Fruit fly (Drosophila melanogaster) whole organism, embryonic: Measurements from ENCODE around the gene CG4586.

Experiments
- Atf-2 ChIP-seq: fragments of 200-800 bp; sonication (Bioruptor generic); optimal IDR thresholded peaks from 2 replicates; lab custom pipeline; 2016; ENCODE audit warnings: missing biosample characterization, missing genetic modification characterization
- Atf6 ChIP-seq: fragments of 200-800 bp; sonication (Bioruptor generic); IDR thresholded peaks from 2 replicates; pipeline ENCODE4 v1.3.6; 2022; ENCODE audit warnings: missing biosample characterization, missing genetic modification characterization
- Awh ChIP-seq: fragments of 200-800 bp; sonication (Bioruptor generic); IDR thresholded peaks from 2 replicates; pipeline ENCODE4, ENCODE4 v1.3.6; 2022; ENCODE audit warnings: missing biosample characterization, missing genetic modification characterization
- CG11456 ChIP-seq: fragments of 200-800 bp; sonication (Bioruptor generic); IDR thresholded peaks from 3 replicates; pipeline ENCODE4 v1.3.6; 2022; ENCODE audit warnings: missing biosample characterization, missing genetic modification characterization
- CG12071 ChIP-seq: fragments of 200-800 bp; sonication (Bioruptor generic); optimal IDR thresholded peaks from 3 replicates; lab custom pipeline; 2018; ENCODE audit warnings: missing biosample characterization, mild to moderate bottlenecking, missing genetic modification characterization
- CG13624 ChIP-seq: fragments of 200-800 bp; sonication (Bioruptor generic); optimal IDR thresholded peaks from 2 replicates; lab custom pipeline; 2016; ENCODE audit warnings: missing biosample characterization, missing genetic modification characterization
- CG14441 ChIP-seq: fragments of 200-800 bp; sonication (Bioruptor generic); IDR thresholded peaks from 2 replicates; pipeline ENCODE4 v1.3.6; 2022; ENCODE audit warnings: missing biosample characterization, missing genetic modification characterization
- CG14860 ChIP-seq: fragments of 200-800 bp; sonication (Bioruptor generic); IDR thresholded peaks from 3 replicates; pipeline ENCODE4 v1.3.6; 2022; ENCODE audit warnings: missing biosample characterization, missing genetic modification characterization; ENCODE audit not compliant: partially characterized antibody
- CG15269 ChIP-seq: fragments of 200-800 bp; sonication (Bioruptor generic); optimal IDR thresholded peaks from 2 replicates; lab custom pipeline; 2018; ENCODE audit warnings: missing biosample characterization, mild to moderate bottlenecking, missing genetic modification characterization, moderate library complexity
- CG1602 ChIP-seq: fragments of 200-800 bp; sonication (Bioruptor generic); optimal IDR thresholded peaks from 3 replicates; lab custom pipeline; 2016; ENCODE audit warnings: missing biosample characterization, missing genetic modification characterization
- CG16815 ChIP-seq: fragments of 200-800 bp; sonication (Bioruptor generic); optimal IDR thresholded peaks from 3 replicates; lab custom pipeline; 2017; ENCODE audit warnings: missing biosample characterization, mild to moderate bottlenecking, missing genetic modification characterization
- CG1832 ChIP-seq: fragments of 200-800 bp; sonication (Bioruptor generic); optimal IDR thresholded peaks from 2 replicates; lab custom pipeline; 2017; ENCODE audit warnings: missing biosample characterization, mild to moderate bottlenecking, missing genetic modification characterization, inconsistent platforms
- CG2129 ChIP-seq: fragments of 200-800 bp; sonication (Bioruptor generic); IDR thresholded peaks from 2 replicates; pipeline ENCODE4 v1.3.6; 2022; ENCODE audit warnings: missing biosample characterization, missing genetic modification characterization; ENCODE audit not compliant: partially characterized antibody
- CG2199 ChIP-seq: fragments of 200-800 bp; sonication (Bioruptor generic); IDR thresholded peaks from 3 replicates; pipeline ENCODE4 v1.3.6; 2022; ENCODE audit warnings: missing biosample characterization, missing genetic modification characterization
- CG3281 ChIP-seq: fragments of 200-800 bp; sonication (Bioruptor generic); optimal IDR thresholded peaks from 3 replicates; lab custom pipeline; 2017; ENCODE audit warnings: missing biosample characterization, mild to moderate bottlenecking, missing genetic modification characterization
- CG42726 ChIP-seq: fragments of 200-800 bp; sonication (Bioruptor generic); IDR thresholded peaks from 2 replicates; pipeline ENCODE4 v1.3.6; 2022; ENCODE audit warnings: missing biosample characterization, missing genetic modification characterization; ENCODE audit not compliant: partially characterized antibody
- CG4730 ChIP-seq: fragments of 200-800 bp; sonication (Bioruptor generic); IDR thresholded peaks from 2 replicates; pipeline ENCODE4 v1.3.6; 2022; ENCODE audit warnings: missing biosample characterization, missing genetic modification characterization
- CG5245 ChIP-seq: fragments of 200-800 bp; sonication (Bioruptor generic); optimal IDR thresholded peaks from 3 replicates; lab custom pipeline; 2016; ENCODE audit warnings: missing biosample characterization, missing genetic modification characterization
- CG6654 ChIP-seq: fragments of 200-800 bp; sonication (Bioruptor generic); optimal IDR thresholded peaks from 2 replicates; lab custom pipeline; 2017; ENCODE audit warnings: missing biosample characterization, mild to moderate bottlenecking, missing genetic modification characterization
- CG6765 ChIP-seq: fragments of 200-800 bp; sonication (Bioruptor generic); optimal IDR thresholded peaks from 3 replicates; lab custom pipeline; 2017; ENCODE audit warnings: missing biosample characterization, mild to moderate bottlenecking, missing genetic modification characterization
- CG6813 ChIP-seq: fragments of 200-800 bp; sonication (Bioruptor generic); optimal IDR thresholded peaks from 2 replicates; lab custom pipeline; 2017; ENCODE audit warnings: missing biosample characterization, missing genetic modification characterization, mild to moderate bottlenecking, moderate library complexity, missing genetic modification reagents
- CG7357 ChIP-seq: fragments of 200-800 bp; sonication (Bioruptor generic); IDR thresholded peaks from 3 replicates; pipeline ENCODE4 v1.3.6; 2022; ENCODE audit warnings: missing biosample characterization, missing genetic modification characterization
- CG7745 ChIP-seq: fragments of 200-800 bp; sonication (Bioruptor generic); optimal IDR thresholded peaks from 2 replicates; lab custom pipeline; 2018; ENCODE audit warnings: missing biosample characterization, mild to moderate bottlenecking, missing genetic modification characterization, moderate library complexity
- CG8765 ChIP-seq: fragments of 200-800 bp; sonication (Bioruptor generic); IDR thresholded peaks from 2 replicates; pipeline ENCODE4 v1.3.6; 2022; ENCODE audit warnings: missing biosample characterization, missing genetic modification characterization
- CG9727 ChIP-seq: fragments of 200-800 bp; sonication (Bioruptor generic); optimal IDR thresholded peaks from 3 replicates; lab custom pipeline; 2017; ENCODE audit warnings: missing biosample characterization, mild to moderate bottlenecking, missing genetic modification characterization
- CG9817 ChIP-seq: fragments of 200-800 bp; sonication (Bioruptor generic); optimal IDR thresholded peaks from 2 replicates; lab custom pipeline; 2018; ENCODE audit warnings: missing biosample characterization, mild to moderate bottlenecking, missing genetic modification characterization, moderate library complexity
- Jarid2 ChIP-seq: fragments of 200-800 bp; sonication (Bioruptor generic); optimal IDR thresholded peaks from 3 replicates; lab custom pipeline; 2017; ENCODE audit warnings: mild to moderate bottlenecking, missing biosample characterization, missing genetic modification reagents, missing genetic modification characterization
- Mad ChIP-seq: fragments of 200-800 bp; sonication (Bioruptor generic); optimal IDR thresholded peaks from 2 replicates; lab custom pipeline; 2016; ENCODE audit warnings: missing biosample characterization, missing genetic modification characterization
- NK7.1 ChIP-seq: fragments of 200-800 bp; sonication (Bioruptor generic); optimal IDR thresholded peaks from 3 replicates; lab custom pipeline; 2016; ENCODE audit warnings: missing biosample characterization, missing genetic modification characterization
- ase ChIP-seq: fragments of 200-800 bp; sonication (Bioruptor generic); IDR thresholded peaks from 3 replicates; pipeline ENCODE4 v1.3.6; 2022; ENCODE audit warnings: missing biosample characterization, missing genetic modification characterization
- chinmo ChIP-seq: fragments of 200-800 bp; sonication (Bioruptor generic); IDR thresholded peaks from 4 replicates; pipeline ENCODE4 v1.3.6; 2022; ENCODE audit warnings: missing biosample characterization, missing genetic modification characterization; ENCODE audit not compliant: partially characterized antibody
- chn ChIP-seq: fragments of 200-800 bp; sonication (Bioruptor generic); optimal IDR thresholded peaks from 2 replicates; lab custom pipeline; 2016; ENCODE audit warnings: missing biosample characterization, missing genetic modification characterization
- crc ChIP-seq: fragments of 200-800 bp; sonication (Bioruptor generic); optimal IDR thresholded peaks from 2 replicates; lab custom pipeline; 2016; ENCODE audit warnings: missing biosample characterization, missing genetic modification characterization
- cwo ChIP-seq: fragments of 200-800 bp; sonication (Bioruptor generic); optimal IDR thresholded peaks from 3 replicates; lab custom pipeline; 2017; ENCODE audit warnings: missing biosample characterization, missing genetic modification characterization, mild to moderate bottlenecking, moderate library complexity, missing genetic modification reagents
- dati ChIP-seq: fragments of 200-800 bp; sonication (Bioruptor generic); IDR thresholded peaks from 2 replicates; pipeline ENCODE4 v1.3.6; 2022; ENCODE audit warnings: missing biosample characterization, missing genetic modification characterization
- fd3F ChIP-seq: fragments of 200-800 bp; sonication (Bioruptor generic); optimal IDR thresholded peaks from 2 replicates; lab custom pipeline; 2018; ENCODE audit warnings: missing biosample characterization, mild to moderate bottlenecking, missing genetic modification characterization, moderate library complexity
- fd64A ChIP-seq: fragments of 200-800 bp; sonication (Bioruptor generic); optimal IDR thresholded peaks from 3 replicates; lab custom pipeline; 2018; ENCODE audit warnings: missing biosample characterization, mild to moderate bottlenecking, missing genetic modification characterization
- ham ChIP-seq: fragments of 200-800 bp; sonication (Bioruptor generic); IDR thresholded peaks from 2 replicates; pipeline ENCODE4 v1.3.6; 2022; ENCODE audit warnings: missing biosample characterization, missing genetic modification characterization
- lov ChIP-seq, 2 experiments: fragments of 200-800 bp in 1 of 2; fragments of >200 bp in 1 of 2; sonication (Bioruptor generic) in 1 of 2; IDR thresholded peaks in 1 of 2; optimal IDR thresholded peaks in 1 of 2; 2 replicates in 1 of 2; 3 replicates in 1 of 2; pipeline versions ENCODE4 v1.3.6 to Lab custom; 2017 to 2022; ENCODE audit warnings: missing biosample characterization in 1 of 2, missing genetic modification characterization in 1 of 2
- sd ChIP-seq: fragments of 200-800 bp; sonication (Bioruptor generic); optimal IDR thresholded peaks from 3 replicates; lab custom pipeline; 2018; ENCODE audit warnings: missing biosample characterization, mild to moderate bottlenecking, missing genetic modification characterization, moderate library complexity
- sens ChIP-seq: fragments of 200-800 bp; sonication (Bioruptor generic); peaks from one replicate; lab custom pipeline; 2016; ENCODE audit warnings: missing biosample characterization, missing genetic modification characterization
- sens-2 ChIP-seq: fragments of 200-800 bp; sonication (Bioruptor generic); IDR thresholded peaks from 2 replicates; pipeline ENCODE4 v1.3.6; 2022; ENCODE audit warnings: missing biosample characterization, missing genetic modification characterization
- sima ChIP-seq: fragments of 200-800 bp; sonication (Bioruptor generic); optimal IDR thresholded peaks from 2 replicates; lab custom pipeline; 2016; ENCODE audit warnings: missing biosample characterization, missing genetic modification characterization
- sisA ChIP-seq: fragments of 200-800 bp; sonication (Bioruptor generic); IDR thresholded peaks from 2 replicates; pipeline ENCODE4 v1.3.6; 2022; ENCODE audit warnings: missing biosample characterization, missing genetic modification characterization
- slp2 ChIP-seq: fragments of 200-800 bp; sonication (Bioruptor generic); optimal IDR thresholded peaks from 2 replicates; lab custom pipeline; 2016; ENCODE audit warnings: missing biosample characterization, missing genetic modification characterization
- sna ChIP-seq: fragments of 200-800 bp; sonication (Bioruptor generic); IDR thresholded peaks from 2 replicates; pipeline ENCODE4 v1.3.6; 2022; ENCODE audit warnings: missing biosample characterization, missing genetic modification characterization; ENCODE audit not compliant: partially characterized antibody
- zen2 ChIP-seq: fragments of 200-800 bp; sonication (Bioruptor generic); IDR thresholded peaks from 3 replicates; pipeline ENCODE4 v1.3.6; 2022; ENCODE audit warnings: missing biosample characterization, missing genetic modification characterization; ENCODE audit not compliant: partially characterized antibody

Gene CG4586

dm6 chrX:7013320-7014214 is 43.8 kb downstream of the CG4586 start, which contains the start of the genes CG3032 and CG4593 (continued):
- TF ChIP-seq CG14441 (GFP tag; lab: Robert Waterston, UW) = peak; percentile 94
- peak; percentile 88 for TF ChIP-seq Atf6 (GFP tag; lab: Robert Waterston, UW)
- peak; percentile 92 for TF ChIP-seq sens (GFP tag; lab: Kevin White, UChicago)
- peak; percentile 73 for TF ChIP-seq CG16815
- peak; percentile 72 for TF ChIP-seq chn (GFP tag; lab: Kevin White, UChicago)
- TF ChIP-seq CG3281 (GFP tag; lab: Kevin White, UChicago) = peak; percentile 81
- TF ChIP-seq CG42726 (GFP tag; lab: Robert Waterston, UW) = no peak
- TF ChIP-seq sd = peak; percentile 94
- TF ChIP-seq CG1832 = no peak
- TF ChIP-seq Jarid2 (GFP tag; lab: Kevin White, UChicago) = no peak
- peak; percentile 63 for TF ChIP-seq sens-2 (GFP tag; lab: Robert Waterston, UW)
- peak; percentile 79; the same call in 1 of the 3 replicates for TF ChIP-seq CG7357 (GFP tag; lab: Robert Waterston, UW)
- TF ChIP-seq Awh (GFP tag; lab: Robert Waterston, UW) = peak; percentile 85
- peak; percentile 56 for TF ChIP-seq NK7.1 (GFP tag; lab: Kevin White, UChicago)
- peak; percentile 30 for TF ChIP-seq CG6813 (GFP tag; lab: Kevin White, UChicago)
- peak; percentile 70 for TF ChIP-seq CG9727 (GFP tag; lab: Kevin White, UChicago)
- peak; percentile 70 for TF ChIP-seq CG12071
- TF ChIP-seq CG2199 (GFP tag; lab: Robert Waterston, UW) = no peak
- TF ChIP-seq ham (GFP tag; lab: Robert Waterston, UW) = no peak; the same call in 1 of the 2 replicates
- TF ChIP-seq CG14860 (GFP tag; lab: Robert Waterston, UW) = no peak
- no peak for TF ChIP-seq zen2 (GFP tag; lab: Robert Waterston, UW)
- TF ChIP-seq lov (optimal IDR thresholded peaks at IDR 0.05; lab: Kevin White, UChicago) = no peak
- TF ChIP-seq lov (GFP tag; IDR thresholded peaks at IDR 0.05; lab: Robert Waterston, UW) = peak; percentile 68; the same call in 2 of the 3 replicates
- TF ChIP-seq CG4730 (GFP tag; lab: Robert Waterston, UW) = peak; percentile 90
- TF ChIP-seq slp2 = peak; percentile 47
- no peak for TF ChIP-seq CG7745
- peak; percentile 44 for TF ChIP-seq Atf-2 (GFP tag; lab: Kevin White, UChicago)
- TF ChIP-seq CG8765 (GFP tag; lab: Robert Waterston, UW) = peak; percentile 75; the same call in 1 of the 2 replicates
- TF ChIP-seq dati (GFP tag; lab: Robert Waterston, UW) = peak; percentile 79
- TF ChIP-seq sna (GFP tag; lab: Robert Waterston, UW) = no peak
- peak; percentile 56 for TF ChIP-seq CG5245
- TF ChIP-seq CG1602 = peak; percentile 74
- TF ChIP-seq CG6765 = peak; percentile 44
- peak; percentile 83 for TF ChIP-seq fd3F
- TF ChIP-seq fd64A = no peak
- TF ChIP-seq ase (GFP tag; lab: Robert Waterston, UW) = peak; percentile 86
- TF ChIP-seq Mad (GFP tag; lab: Kevin White, UChicago) = peak; percentile 66
- TF ChIP-seq CG6654 (GFP tag; lab: Kevin White, UChicago) = peak; percentile 44
- TF ChIP-seq CG11456 (GFP tag; lab: Robert Waterston, UW) = peak; percentile 87
- TF ChIP-seq CG13624 (GFP tag; lab: Kevin White, UChicago) = peak; percentile 67
- peak; percentile 56 for TF ChIP-seq cwo
- TF ChIP-seq CG9817 (tag; lab: Kevin White, UChicago) = peak; percentile 81
- TF ChIP-seq chinmo = no peak
- TF ChIP-seq CG2129 (GFP tag; lab: Robert Waterston, UW) = no peak
- no peak for TF ChIP-seq sima (GFP tag; lab: Kevin White, UChicago)
- peak; percentile 81 for TF ChIP-seq CG15269 (tag; lab: Kevin White, UChicago)
- peak; percentile 64 for TF ChIP-seq crc (GFP tag; lab: Kevin White, UChicago)
- peak; percentile 86 for TF ChIP-seq sisA (GFP tag; lab: Robert Waterston, UW)
